Worm (Caenorhabditis elegans) whole organism, L4/young adult: ENCODE results near the gene F38E1.10.

Source experiments
- W03F9.2 ChIP-seq: fragments of 150-350 bp; optimal IDR thresholded peaks from 2 replicates; lab custom pipeline; 2014; ENCODE audit warnings: missing biosample characterization, missing genetic modification characterization
- dao-5 ChIP-seq: sonication (generic microtip); optimal IDR thresholded peaks from 2 replicates; lab custom pipeline; 2016; ENCODE audit warnings: missing genotype, missing genetic modification characterization, moderate library complexity, missing compliant biosample characterization
- him-1 ChIP-seq: sonication (generic microtip); optimal IDR thresholded peaks from 2 replicates; lab custom pipeline; 2016; ENCODE audit warnings: missing genotype, missing genetic modification reagents, missing genetic modification characterization, missing compliant biosample characterization

F38E1.10 gene

ce11 chrV:8401267-8401666 lies 25.9 kb upstream of the F38E1.10 start:
- TF ChIP-seq him-1 (no peak), dao-5 (tag; lab: Kevin White, UChicago) (no peak), W03F9.2 (tag; lab: Kevin White, UChicago) (no peak)

ce11 chrV:8400808-8401207 lies 25.5 kb upstream of the F38E1.10 start:
- no peak for TF ChIP-seq dao-5 (tag; lab: Kevin White, UChicago)

- TF ChIP-seq W03F9.2 (tag; lab: Kevin White, UChicago) (no peak), dao-5 (tag; lab: Kevin White, UChicago) (no peak), him-1 (no peak)
These were observed 19.1 kb upstream of the F38E1.10 start, which contains the start of the genes pho-6 and F52E1.3 for ce11 chrV:8394357-8394850. pho-6 (minus strand) TSS chrV:8394457. F52E1.3 (plus strand) TSS chrV:8394800.

- TF ChIP-seq him-1 (no peak), W03F9.2 (tag; lab: Kevin White, UChicago) (no peak), dao-5 (tag; lab: Kevin White, UChicago) (no peak)
These were observed 14.0 kb upstream of the F38E1.10 start for ce11 chrV:8389307-8389706.

ce11 chrV:8387056-8387455 lies 11.7 kb upstream of the F38E1.10 start, which contains the start of gene gcy-7:
gcy-7 (plus strand) TSS chrV:8387356.
- no peak for TF ChIP-seq dao-5 (tag; lab: Kevin White, UChicago)
- no peak for TF ChIP-seq him-1
- TF ChIP-seq W03F9.2 (tag; lab: Kevin White, UChicago), result no peak

ce11 chrV:8385879-8386530 lies 10.7 kb upstream of the F38E1.10 start, which contains the start of gene hsp-17:
hsp-17 (minus strand) TSS chrV:8385929.
- TF ChIP-seq dao-5 (tag; lab: Kevin White, UChicago), result no peak

- TF ChIP-seq him-1, result no peak
- no peak for TF ChIP-seq W03F9.2 (tag; lab: Kevin White, UChicago)
- TF ChIP-seq dao-5 (tag; lab: Kevin White, UChicago), result no peak
These were observed 9.5 kb upstream of the F38E1.10 start for ce11 chrV:8384809-8385208.

- TF ChIP-seq him-1 (no peak), dao-5 (tag; lab: Kevin White, UChicago) (no peak), W03F9.2 (tag; lab: Kevin White, UChicago) (no peak)
These were observed 8.4 kb upstream of the F38E1.10 start, which contains the start of gene F52E1.14 for ce11 chrV:8383716-8384115. F52E1.14 (plus strand) TSS chrV:8383922.

ce11 chrV:8380076-8380475 lies 4.8 kb upstream of the F38E1.10 start:
- no peak for TF ChIP-seq dao-5 (tag; lab: Kevin White, UChicago)
- no peak for TF ChIP-seq W03F9.2 (tag; lab: Kevin White, UChicago)
- no peak for TF ChIP-seq him-1

- no peak for TF ChIP-seq dao-5 (tag; lab: Kevin White, UChicago)
- no peak for TF ChIP-seq him-1
- no peak for TF ChIP-seq W03F9.2 (tag; lab: Kevin White, UChicago)
These were observed 3.9 kb upstream of the F38E1.10 start, which contains the start of gene F52E1.5 for ce11 chrV:8379206-8379605. F52E1.5 (plus strand) TSS chrV:8379506.

- TF ChIP-seq W03F9.2 (tag; lab: Kevin White, UChicago) (no peak), dao-5 (tag; lab: Kevin White, UChicago) (no peak), him-1 (no peak)
These were observed 530 bp upstream of the F38E1.10 start, which contains the start of gene F38E1.3 for ce11 chrV:8375849-8376248. F38E1.3 (plus strand) TSS chrV:8376149.

ce11 chrV:8370705-8371104 lies 4.6 kb downstream of the F38E1.10 start, which contains the start of gene gpa-2:
gpa-2 (plus strand) TSS chrV:8371005.
- no peak for TF ChIP-seq him-1
- TF ChIP-seq dao-5 (tag; lab: Kevin White, UChicago), result no peak
- TF ChIP-seq W03F9.2 (tag; lab: Kevin White, UChicago), result no peak

- TF ChIP-seq him-1 (no peak), dao-5 (tag; lab: Kevin White, UChicago) (no peak), W03F9.2 (tag; lab: Kevin White, UChicago) (no peak)
These were observed 15.5 kb downstream of the F38E1.10 start, which contains the start of gene F38E1.6 for ce11 chrV:8359792-8360191. F38E1.6 (plus strand) TSS chrV:8360092.

ce11 chrV:8359113-8359564 lies 16.2 kb downstream of the F38E1.10 start, which contains the start of gene mpdu-1:
mpdu-1 (minus strand) TSS chrV:8359163.
- peak; percentile 83 for TF ChIP-seq W03F9.2 (tag; lab: Kevin White, UChicago)
- TF ChIP-seq dao-5 (tag; lab: Kevin White, UChicago), result no peak
- no peak for TF ChIP-seq him-1
